Worm (Caenorhabditis elegans): Measurements from ENCODE around the gene clc-2.

ce11 chrX:7431165-7431564, at the start of gene clc-2:
- TF ChIP-seq pha-4 (tag; optimal IDR thresholded peaks at IDR 0.05) (no peak), elt-3 (tag; optimal IDR thresholded peaks at IDR 0.05) (no peak), lin-13 (tag; optimal IDR thresholded peaks at IDR 0.05) (no peak), ces-1 (GFP tag; optimal IDR thresholded peaks at IDR 0.05) (no peak), nhr-76 (tag; optimal IDR thresholded peaks at IDR 0.05) (no peak), ztf-11 (tag; optimal IDR thresholded peaks at IDR 0.05) (no peak), lsy-2 (tag; optimal IDR thresholded peaks at IDR 0.05) (no peak), mab-5 (tag; optimal IDR thresholded peaks at IDR 0.05) (no peak), blmp-1 (tag; optimal IDR thresholded peaks at IDR 0.05) (no peak), unc-62 (GFP tag; optimal IDR thresholded peaks at IDR 0.05) (no peak), nhr-12 (tag; optimal IDR thresholded peaks at IDR 0.05) (no peak)

All from whole organism, mixed stage, embryonic.